Worm (Caenorhabditis elegans) whole organism, mixed stage, embryonic: ENCODE measurements around the gene B0284.3.

Experiments used
- ceh-83 ChIP-seq: fragments of 200-800 bp; sonication (Bioruptor generic); optimal IDR thresholded peaks from 2 replicates; lab custom pipeline; 2018; ENCODE audit warnings: mild to moderate bottlenecking, missing genetic modification characterization, missing compliant biosample characterization
- ces-1 ChIP-seq: fragments of 150-350 bp; optimal IDR thresholded peaks from 2 replicates; lab custom pipeline; 2014; ENCODE audit warnings: missing biosample characterization, missing genetic modification reagents, missing genetic modification characterization
- elt-3 ChIP-seq: fragments of 150-350 bp; optimal IDR thresholded peaks from 2 replicates; lab custom pipeline; 2014; ENCODE audit warnings: missing biosample characterization, missing genetic modification characterization
- flh-1 ChIP-seq: fragments of 200-800 bp; sonication (Bioruptor generic); optimal IDR thresholded peaks from 2 replicates; lab custom pipeline; 2018; ENCODE audit warnings: mild to moderate bottlenecking, missing genetic modification characterization, moderate library complexity, missing compliant biosample characterization
- lin-13 ChIP-seq: fragments of 150-350 bp; optimal IDR thresholded peaks from 2 replicates; lab custom pipeline; 2014; ENCODE audit warnings: missing biosample characterization, missing genetic modification characterization
- mab-5 ChIP-seq: fragments of 150-350 bp; optimal IDR thresholded peaks from 2 replicates; lab custom pipeline; 2014; ENCODE audit warnings: missing biosample characterization, missing genetic modification characterization
- mep-1 ChIP-seq: fragments of 150-350 bp; optimal IDR thresholded peaks from 2 replicates; lab custom pipeline; 2017; ENCODE audit warnings: missing biosample characterization, missing genetic modification reagents, missing genetic modification characterization, inconsistent platforms
- nhr-12 ChIP-seq: fragments of 150-350 bp; optimal IDR thresholded peaks from 2 replicates; lab custom pipeline; 2014; ENCODE audit warnings: missing biosample characterization, missing genetic modification characterization
- nhr-237 ChIP-seq: fragments of 150-350 bp; optimal IDR thresholded peaks from 2 replicates; lab custom pipeline; 2014; ENCODE audit warnings: missing biosample characterization, missing genetic modification characterization
- nhr-28 ChIP-seq: fragments of 150-350 bp; optimal IDR thresholded peaks from 2 replicates; lab custom pipeline; 2014; ENCODE audit warnings: missing biosample characterization, missing genetic modification characterization
- pha-4 ChIP-seq: fragments of 150-350 bp; optimal IDR thresholded peaks from 2 replicates; lab custom pipeline; 2018; ENCODE audit warnings: missing biosample characterization, missing genetic modification reagents, missing genetic modification characterization
- snpc-4 ChIP-seq: fragments of 150-350 bp; optimal IDR thresholded peaks from 2 replicates; lab custom pipeline; 2014; ENCODE audit warnings: missing biosample characterization, missing genetic modification characterization
- unc-120 ChIP-seq: sonication (generic microtip); optimal IDR thresholded peaks from 2 replicates; lab custom pipeline; 2017; ENCODE audit warnings: missing genetic modification characterization, missing compliant biosample characterization; ENCODE audit not compliant: poor library complexity, severe bottlenecking
- unc-62 ChIP-seq: fragments of 150-350 bp; optimal IDR thresholded peaks from 2 replicates; lab custom pipeline; 2014; ENCODE audit warnings: missing biosample characterization, missing genetic modification reagents, missing genetic modification characterization

ce11 chrIII:4364974-4365373 lies 14.6 kb downstream of the B0284.3 start, which contains the start of gene ckb-1:
- TF ChIP-seq elt-3 (tag; lab: Kevin White, UChicago) (no peak), unc-62 (no peak), unc-120 (tag; lab: Kevin White, UChicago) (no peak), pha-4 (no peak), mab-5 (tag; lab: Kevin White, UChicago) (no peak), nhr-237 (tag; lab: Kevin White, UChicago) (no peak), snpc-4 (tag; lab: Kevin White, UChicago) (no peak), nhr-28 (no peak), mep-1 (tag; lab: Kevin White, UChicago) (no peak), flh-1 (no peak), ceh-83 (GFP tag; lab: Kevin White, UChicago) (no peak), lin-13 (tag; lab: Kevin White, UChicago) (no peak), ces-1 (GFP tag; lab: Kevin White, UChicago) (no peak), nhr-12 (no peak)
